Worm (Caenorhabditis elegans) whole organism, young adult: ENCODE results near the gene puf-12.

Experiments used
- B0336.3 ChIP-seq: fragments of 200-800 bp; sonication (Bioruptor generic); IDR thresholded peaks from 2 replicates; pipeline ENCODE4 v1.3.6; 2022; ENCODE audit warnings: missing genetic modification characterization, missing compliant biosample characterization
- C06A6.2 ChIP-seq: fragments of 200-800 bp; sonication (Bioruptor generic); conservative IDR thresholded peaks from 2 replicates; pipeline ENCODE4 v1.3.6; 2022; ENCODE audit warnings: missing genetic modification characterization, missing compliant biosample characterization
- C17E4.6 ChIP-seq: fragments of 200-800 bp; sonication (Bioruptor generic); IDR thresholded peaks from 2 replicates; pipeline ENCODE4 v1.3.6; 2022; ENCODE audit warnings: missing genetic modification reagents, missing genetic modification characterization, missing compliant biosample characterization
- F33H1.4 ChIP-seq: fragments of 200-800 bp; sonication (Bioruptor generic); IDR thresholded peaks from 2 replicates; pipeline ENCODE4 v1.3.6; 2022; ENCODE audit warnings: missing genetic modification reagents, missing genetic modification characterization, missing compliant biosample characterization
- F49E8.2 ChIP-seq: sonication (generic microtip); optimal IDR thresholded peaks from 3 replicates; lab custom pipeline; 2017; ENCODE audit warnings: missing genetic modification characterization, mild to moderate bottlenecking, missing compliant biosample characterization, antibody characterized with exemption, moderate library complexity; ENCODE audit not compliant: insufficient read depth
- K11D2.4 ChIP-seq: fragments of 200-800 bp; sonication (Bioruptor generic); IDR thresholded peaks from 2 replicates; pipeline ENCODE4 v1.3.6; 2022; ENCODE audit warnings: missing genetic modification reagents, missing genetic modification characterization, missing compliant biosample characterization
- Y56A3A.18 ChIP-seq: fragments of 200-800 bp; sonication (Bioruptor generic); IDR thresholded peaks from 2 replicates; pipeline ENCODE4 v1.3.6; 2022; ENCODE audit warnings: missing genetic modification reagents, missing genetic modification characterization, missing compliant biosample characterization
- Y67H2A.10 ChIP-seq: fragments of 200-800 bp; sonication (Bioruptor generic); conservative IDR thresholded peaks from 2 replicates; pipeline ENCODE4 v1.3.6; 2022; ENCODE audit warnings: missing genetic modification reagents, missing genetic modification characterization, missing compliant biosample characterization
- Y95B8A.8 ChIP-seq: fragments of 200-800 bp; sonication (Bioruptor generic); IDR thresholded peaks from 2 replicates; pipeline ENCODE4 v1.3.6; 2022; ENCODE audit warnings: missing genetic modification reagents, missing genetic modification characterization, missing compliant biosample characterization
- ZK185.1 ChIP-seq: sonication (generic microtip); optimal IDR thresholded peaks from 2 replicates; lab custom pipeline; 2016; ENCODE audit warnings: mild to moderate bottlenecking, missing genetic modification characterization, missing compliant biosample characterization; ENCODE audit not compliant: poor library complexity, severe bottlenecking
- akir-1 ChIP-seq: fragments of 200-800 bp; sonication (Bioruptor generic); optimal IDR thresholded peaks from 2 replicates; lab custom pipeline; 2018; ENCODE audit warnings: mild to moderate bottlenecking, missing genetic modification characterization, moderate library complexity, missing compliant biosample characterization
- attf-3 ChIP-seq: fragments of 200-800 bp; sonication (Bioruptor generic); conservative IDR thresholded peaks from 2 replicates; pipeline ENCODE4 v1.3.6; 2022; ENCODE audit warnings: missing genetic modification reagents, missing genetic modification characterization, missing compliant biosample characterization
- attf-6 ChIP-seq: fragments of 200-800 bp; sonication (Bioruptor generic); IDR thresholded peaks from 2 replicates; pipeline ENCODE4 v1.3.6; 2022; ENCODE audit warnings: missing genetic modification reagents, missing genetic modification characterization, missing compliant biosample characterization
- ceh-100 ChIP-seq: fragments of 200-800 bp; sonication (Bioruptor generic); IDR thresholded peaks from 2 replicates; pipeline ENCODE4 v1.3.6; 2022; ENCODE audit warnings: missing genetic modification reagents, missing genetic modification characterization, missing compliant biosample characterization
- chd-7 ChIP-seq: sonication (generic microtip); optimal IDR thresholded peaks from 2 replicates; lab custom pipeline; 2016; ENCODE audit warnings: mild to moderate bottlenecking, missing genetic modification characterization, moderate library complexity, missing compliant biosample characterization
- die-1 ChIP-seq: sonication (generic microtip); optimal IDR thresholded peaks from 2 replicates; lab custom pipeline; 2016; ENCODE audit warnings: missing genotype, mild to moderate bottlenecking, missing genetic modification characterization, missing compliant biosample characterization
- ekl-4 ChIP-seq: fragments of 200-800 bp; sonication (Bioruptor generic); IDR thresholded peaks from 2 replicates; pipeline ENCODE4 v1.3.6; 2022; ENCODE audit warnings: missing genetic modification reagents, missing genetic modification characterization, missing compliant biosample characterization
- gei-17 ChIP-seq: fragments of 200-800 bp; sonication (Bioruptor generic); optimal IDR thresholded peaks from 2 replicates; lab custom pipeline; 2018; ENCODE audit warnings: mild to moderate bottlenecking, missing genetic modification characterization, missing compliant biosample characterization
- hmg-1.2 ChIP-seq: fragments of 200-800 bp; sonication (Bioruptor generic); IDR thresholded peaks from 2 replicates; pipeline ENCODE4 v1.3.6; 2022; ENCODE audit warnings: missing genetic modification reagents, missing genetic modification characterization, missing compliant biosample characterization
- hsf-1 ChIP-seq: fragments of 200-800 bp; sonication (Bioruptor generic); IDR thresholded peaks from 2 replicates; pipeline ENCODE4 v1.3.6; 2022; ENCODE audit warnings: missing genetic modification reagents, missing genetic modification characterization, missing compliant biosample characterization
- lag-1 ChIP-seq: fragments of 200-800 bp; sonication (Bioruptor generic); IDR thresholded peaks from 2 replicates; pipeline ENCODE4 v1.3.6; 2022; ENCODE audit warnings: missing genetic modification reagents, missing genetic modification characterization, missing compliant biosample characterization
- lin-26 ChIP-seq: fragments of 200-800 bp; sonication (Bioruptor generic); IDR thresholded peaks from 2 replicates; pipeline ENCODE4 v1.3.6; 2022; ENCODE audit warnings: missing genetic modification reagents, missing genetic modification characterization, missing compliant biosample characterization
- mel-28 ChIP-seq: sonication (generic microtip); optimal IDR thresholded peaks from 2 replicates; lab custom pipeline; 2016; ENCODE audit warnings: borderline replicate concordance, mild to moderate bottlenecking, missing genetic modification characterization, missing compliant biosample characterization
- nhr-27 ChIP-seq: fragments of 200-800 bp; sonication (Bioruptor generic); optimal IDR thresholded peaks from 2 replicates; lab custom pipeline; 2018; ENCODE audit warnings: mild to moderate bottlenecking, missing genetic modification characterization, moderate library complexity, missing compliant biosample characterization
- nhr-80 ChIP-seq: sonication (generic microtip); optimal IDR thresholded peaks from 2 replicates; lab custom pipeline; 2016; ENCODE audit warnings: missing genetic modification characterization, missing compliant biosample characterization
- rec-8 ChIP-seq, 2 experiments: sonication (generic microtip); optimal IDR thresholded peaks; 2 replicates each; lab custom pipeline; 2016; ENCODE audit warnings: mild to moderate bottlenecking in 2 of 2, missing genetic modification characterization in 2 of 2, missing genetic modification reagents in 2 of 2, missing genotype in 2 of 2, missing biosample characterization in 1 of 2, missing compliant biosample characterization in 1 of 2, moderate library complexity in 1 of 2
- repo-1 ChIP-seq: sonication (generic microtip); optimal IDR thresholded peaks from 2 replicates; lab custom pipeline; 2017; ENCODE audit warnings: mild to moderate bottlenecking, missing genetic modification characterization, missing compliant biosample characterization
- sea-2 ChIP-seq: fragments of 200-800 bp; sonication (Bioruptor generic); IDR thresholded peaks from 2 replicates; pipeline ENCODE4 v1.3.6; 2022; ENCODE audit warnings: missing genetic modification characterization, missing compliant biosample characterization
- snpc-1.3 ChIP-seq: sonication (generic microtip); optimal IDR thresholded peaks from 2 replicates; lab custom pipeline; 2017; ENCODE audit warnings: missing genetic modification characterization, mild to moderate bottlenecking, missing compliant biosample characterization, antibody characterized with exemption, moderate library complexity, missing genotype, missing genetic modification reagents; ENCODE audit not compliant: insufficient read depth
- snpc-3.4 ChIP-seq: sonication (generic microtip); optimal IDR thresholded peaks from 2 replicates; lab custom pipeline; 2017; ENCODE audit warnings: missing genetic modification characterization, mild to moderate bottlenecking, missing compliant biosample characterization, antibody characterized with exemption, moderate library complexity, missing genotype, missing genetic modification reagents
- tbp1 ChIP-seq: fragments of 200-800 bp; sonication (Bioruptor generic); optimal IDR thresholded peaks from 2 replicates; lab custom pipeline; 2018; ENCODE audit warnings: mild to moderate bottlenecking, missing genetic modification characterization, missing compliant biosample characterization
- unc-62 ChIP-seq: fragments of 150-350 bp; optimal IDR thresholded peaks from 2 replicates; lab custom pipeline; 2014; ENCODE audit warnings: missing biosample characterization, missing genetic modification reagents, missing genetic modification characterization
- xnd-1 ChIP-seq: sonication (generic microtip); optimal IDR thresholded peaks from 2 replicates; lab custom pipeline; 2016; ENCODE audit warnings: missing genotype, missing genetic modification reagents, missing genetic modification characterization, missing compliant biosample characterization
- zfh-2 ChIP-seq: fragments of 200-800 bp; sonication (Bioruptor generic); conservative IDR thresholded peaks from 2 replicates; pipeline ENCODE4 v1.3.6; 2022; ENCODE audit warnings: missing genetic modification reagents, missing genetic modification characterization, missing compliant biosample characterization
- ztf-18 ChIP-seq: sonication (generic microtip); optimal IDR thresholded peaks from 2 replicates; lab custom pipeline; 2016; ENCODE audit warnings: missing genotype, mild to moderate bottlenecking, missing genetic modification characterization, missing compliant biosample characterization
- ztf-22 ChIP-seq: fragments of 200-800 bp; sonication (Bioruptor generic); optimal IDR thresholded peaks from 2 replicates; lab custom pipeline; 2018; ENCODE audit warnings: mild to moderate bottlenecking, missing genetic modification characterization, moderate library complexity, missing compliant biosample characterization
- ztf-28 ChIP-seq: fragments of 200-800 bp; sonication (Bioruptor generic); IDR thresholded peaks from 2 replicates; pipeline ENCODE4 v1.3.6; 2022; ENCODE audit warnings: missing genetic modification reagents, missing genetic modification characterization, missing compliant biosample characterization
- ztf-6 ChIP-seq: fragments of 200-800 bp; sonication (Bioruptor generic); IDR thresholded peaks from 2 replicates; pipeline ENCODE4 v1.3.6; 2022; ENCODE audit warnings: missing genetic modification reagents, missing genetic modification characterization, missing compliant biosample characterization

puf-12 gene

ce11 chrII:10075794-10076193 lies 24.3 kb upstream of the puf-12 start (continued):
- TF ChIP-seq ceh-100 (GFP tag; lab: Robert Waterston, UW), result no peak
- no peak for TF ChIP-seq nhr-27 (tag; lab: Kevin White, UChicago)

DNA sequence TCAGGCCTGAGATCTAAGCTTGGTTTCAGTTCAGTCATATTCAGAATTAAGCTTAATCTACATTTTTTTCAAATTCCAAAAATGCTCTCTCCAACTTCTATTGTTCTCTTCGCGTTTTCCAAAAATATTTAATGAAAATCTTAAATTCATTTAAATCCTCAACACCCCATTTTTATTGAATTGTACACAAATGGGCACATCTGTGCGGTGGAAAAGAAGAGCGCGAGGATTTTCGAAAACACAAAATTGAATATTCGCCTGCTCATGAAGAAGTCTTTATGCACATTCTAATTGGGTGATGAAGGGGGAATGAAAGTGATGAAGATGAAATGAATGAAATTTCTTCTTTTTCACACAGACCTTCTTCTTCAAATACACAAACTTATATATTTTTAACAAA lies 15.6 kb upstream of the puf-12 start:
- TF ChIP-seq hsf-1 (GFP tag; lab: Robert Waterston, UW) (0 out of 2 replicates have a peak, but pooled peaks have one; percentile 12), attf-3 (GFP tag; lab: Robert Waterston, UW) (no peak)

DNA sequence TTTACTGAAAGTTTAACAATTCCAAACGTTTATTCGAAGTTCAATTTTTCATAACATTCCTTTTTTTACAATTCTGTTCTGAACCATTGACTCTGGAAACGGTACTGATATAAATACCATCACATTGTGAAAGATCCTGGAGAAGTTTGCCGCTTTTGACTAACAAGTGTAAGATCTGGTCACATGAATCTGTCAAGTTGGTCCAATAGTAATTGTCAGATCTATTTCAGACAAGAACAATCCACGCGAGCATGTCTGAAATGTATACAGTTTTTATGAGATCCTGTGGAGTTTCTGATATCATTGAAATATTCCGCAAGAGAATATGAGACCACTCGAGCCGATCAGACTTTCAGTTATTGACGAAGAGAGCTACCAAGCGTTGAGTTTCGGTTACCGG lies 7.0 kb upstream of the puf-12 start:
- TF ChIP-seq tbp1 (no peak), ztf-18 (tag; lab: Kevin White, UChicago) (no peak), C06A6.2 (no peak), snpc-1.3 (tag; lab: Kevin White, UChicago) (no peak), B0336.3 (GFP tag; lab: Robert Waterston, UW) (no peak), attf-6 (GFP tag; lab: Robert Waterston, UW) (no peak), chd-7 (no peak), hmg-1.2 (GFP tag; lab: Robert Waterston, UW) (no peak), lag-1 (no peak), ztf-22 (GFP tag; lab: Kevin White, UChicago) (no peak), C17E4.6 (GFP tag; lab: Robert Waterston, UW) (no peak), rec-8 (tag; optimal IDR thresholded peaks at IDR 0.05; lab: Kevin White, UChicago) (no peak), die-1 (tag; lab: Kevin White, UChicago) (no peak), akir-1 (GFP tag; lab: Kevin White, UChicago) (no peak), K11D2.4 (GFP tag; lab: Robert Waterston, UW) (no peak)

- TF ChIP-seq nhr-80 (tag; lab: Kevin White, UChicago) (peak; percentile 78), gei-17 (GFP tag; lab: Kevin White, UChicago) (no peak)
Observed at ce11 chrII:10094190-10094923, 5.8 kb upstream of the puf-12 start, which contains the start of gene lact-2. Gene lact-2, plus strand, starts transcription at chrII:10094873.

- TF ChIP-seq unc-62 (GFP tag; lab: Kevin White, UChicago) (peak; percentile 73), K11D2.4 (GFP tag; lab: Robert Waterston, UW) (no peak), nhr-80 (tag; lab: Kevin White, UChicago) (peak; percentile 68)
Observed at ce11 chrII:10095224-10095623, 4.9 kb upstream of the puf-12 start.

ce11 chrII:10098428-10098827 lies 1.7 kb upstream of the puf-12 start:
- TF ChIP-seq F49E8.2 (tag; lab: Kevin White, UChicago) (peak; percentile 47), F33H1.4 (GFP tag; lab: Robert Waterston, UW) (peak; percentile 8; the same call in 1 of the 2 replicates), ztf-6 (GFP tag; lab: Robert Waterston, UW) (no peak), Y56A3A.18 (no peak), snpc-3.4 (tag; lab: Kevin White, UChicago) (no peak), ZK185.1 (no peak), xnd-1 (tag; lab: Kevin White, UChicago) (no peak), Y95B8A.8 (GFP tag; lab: Robert Waterston, UW) (no peak), ztf-28 (GFP tag; lab: Robert Waterston, UW) (no peak), repo-1 (peak; percentile 50), hmg-1.2 (GFP tag; lab: Robert Waterston, UW) (0 out of 2 replicates have a peak, but pooled peaks have one; percentile 14), ekl-4 (GFP tag; lab: Robert Waterston, UW) (peak; percentile 63; the same call in 1 of the 2 replicates), zfh-2 (GFP tag; lab: Robert Waterston, UW) (no peak), lin-26 (GFP tag; lab: Robert Waterston, UW) (peak; percentile 41; the same call in 1 of the 2 replicates), sea-2 (GFP tag; lab: Robert Waterston, UW) (no peak), Y67H2A.10 (GFP tag; lab: Robert Waterston, UW) (no peak), mel-28 (no peak)
